Worm (Caenorhabditis elegans) whole organism, L1 larva: ENCODE results near the gene dop-3.

Experiments used
- C34B4.2 ChIP-seq: sonication (generic microtip); optimal IDR thresholded peaks from 2 replicates; lab custom pipeline; 2017; ENCODE audit warnings: mild to moderate bottlenecking, missing genetic modification characterization, missing compliant biosample characterization
- F16B12.6 ChIP-seq: fragments of 150-350 bp; optimal IDR thresholded peaks from 2 replicates; lab custom pipeline; 2014; ENCODE audit warnings: missing biosample characterization, missing genetic modification characterization
- alr-1 ChIP-seq: fragments of 200-800 bp; sonication (Bioruptor generic); optimal IDR thresholded peaks from 2 replicates; lab custom pipeline; 2018; ENCODE audit warnings: borderline replicate concordance, mild to moderate bottlenecking, missing genetic modification characterization, missing compliant biosample characterization
- egl-27 ChIP-seq, 2 experiments: fragments of 150-350 bp in 1 of 2; sonication (generic microtip); optimal IDR thresholded peaks; 3 replicates each; lab custom pipeline; 2017 to 2018; ENCODE audit warnings: missing biosample characterization in 2 of 2, missing genetic modification characterization in 2 of 2, missing genetic modification reagents in 2 of 2
- lin-15B ChIP-seq: fragments of 150-350 bp; sonication (generic microtip); optimal IDR thresholded peaks from 3 replicates; lab custom pipeline; 2014; ENCODE audit warnings: missing biosample characterization, missing genetic modification characterization
- lir-3 ChIP-seq: sonication (generic microtip); optimal IDR thresholded peaks from 2 replicates; lab custom pipeline; 2016; ENCODE audit warnings: mild to moderate bottlenecking, missing genetic modification characterization, moderate library complexity, missing compliant biosample characterization; ENCODE audit not compliant: poor library complexity
- mdl-1 ChIP-seq, 2 experiments: fragments of 150-350 bp; optimal IDR thresholded peaks; 2 replicates each; lab custom pipeline; 2014 to 2017; ENCODE audit warnings: missing biosample characterization in 2 of 2, missing genetic modification characterization in 2 of 2, inconsistent platforms in 1 of 2
- nhr-28 ChIP-seq: fragments of 150-350 bp; optimal IDR thresholded peaks from 2 replicates; lab custom pipeline; 2014; ENCODE audit warnings: missing biosample characterization, missing genetic modification characterization
- nhr-76 ChIP-seq: sonication (generic microtip); optimal IDR thresholded peaks from 2 replicates; lab custom pipeline; 2017; ENCODE audit warnings: missing biosample characterization, missing genetic modification characterization
- sptf-1 ChIP-seq: fragments of 150-350 bp; optimal IDR thresholded peaks from 2 replicates; lab custom pipeline; 2014; ENCODE audit warnings: missing biosample characterization, missing genetic modification characterization
- unc-30 ChIP-seq: sonication (generic microtip); optimal IDR thresholded peaks from 2 replicates; lab custom pipeline; 2017; ENCODE audit warnings: missing biosample characterization, missing genetic modification characterization
- zip-4 ChIP-seq: fragments of 200-800 bp; sonication (Bioruptor generic); optimal IDR thresholded peaks from 2 replicates; lab custom pipeline; 2018; ENCODE audit warnings: mild to moderate bottlenecking, missing genetic modification characterization, moderate library complexity, missing compliant biosample characterization
- ztf-11 ChIP-seq, 2 experiments: sonication (generic microtip); optimal IDR thresholded peaks; 2 replicates each; lab custom pipeline; 2016 to 2017; ENCODE audit warnings: missing genetic modification characterization in 2 of 2, missing biosample characterization in 1 of 2, missing compliant biosample characterization in 1 of 2

DNA sequence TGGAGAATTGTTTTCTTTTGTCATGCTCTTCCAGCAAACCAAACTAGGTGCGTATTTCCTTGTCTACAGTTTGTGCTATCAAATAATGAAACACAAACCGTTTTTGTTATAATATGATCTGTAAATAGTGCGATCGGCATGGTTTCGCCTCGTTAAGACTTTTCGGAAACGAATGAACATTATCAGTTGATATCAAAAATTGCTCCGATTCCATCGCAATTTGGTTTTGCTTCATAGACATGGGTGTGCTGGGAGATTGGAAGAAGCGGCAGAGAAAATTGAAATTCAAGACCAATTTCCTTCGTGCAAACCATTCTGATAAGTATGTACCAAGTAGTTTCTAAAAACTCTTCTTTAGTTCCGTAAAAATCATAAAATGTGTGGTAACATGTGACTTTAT, 31.5 kb downstream of the dop-3 start:
- TF ChIP-seq alr-1, result no peak
- TF ChIP-seq ztf-11 (tag; optimal IDR thresholded peaks at IDR 0.05; lab: Kevin White, UChicago), result no peak
- TF ChIP-seq sptf-1 (tag; lab: Kevin White, UChicago), result no peak
- no peak for TF ChIP-seq C34B4.2 (tag; lab: Kevin White, UChicago)
- TF ChIP-seq nhr-28 (tag; lab: Kevin White, UChicago), result no peak
- TF ChIP-seq unc-30 (tag; lab: Kevin White, UChicago), result no peak
- no peak for TF ChIP-seq zip-4
- TF ChIP-seq nhr-76 (tag; lab: Kevin White, UChicago), result no peak
- TF ChIP-seq egl-27 (tag; optimal IDR thresholded peaks at IDR 0.05; lab: Kevin White, UChicago), result no peak
- no peak for TF ChIP-seq F16B12.6 (tag; lab: Kevin White, UChicago)
- no peak for TF ChIP-seq lin-15B (tag; lab: Kevin White, UChicago)
- no peak for TF ChIP-seq lir-3 (tag; lab: Kevin White, UChicago)
- TF ChIP-seq mdl-1 (tag; optimal IDR thresholded peaks at IDR 0.05; lab: Kevin White, UChicago), result no peak
